Worm (Caenorhabditis elegans): ENCODE data around the gene sfxn-1.5.

Gene sfxn-1.5

DNA sequence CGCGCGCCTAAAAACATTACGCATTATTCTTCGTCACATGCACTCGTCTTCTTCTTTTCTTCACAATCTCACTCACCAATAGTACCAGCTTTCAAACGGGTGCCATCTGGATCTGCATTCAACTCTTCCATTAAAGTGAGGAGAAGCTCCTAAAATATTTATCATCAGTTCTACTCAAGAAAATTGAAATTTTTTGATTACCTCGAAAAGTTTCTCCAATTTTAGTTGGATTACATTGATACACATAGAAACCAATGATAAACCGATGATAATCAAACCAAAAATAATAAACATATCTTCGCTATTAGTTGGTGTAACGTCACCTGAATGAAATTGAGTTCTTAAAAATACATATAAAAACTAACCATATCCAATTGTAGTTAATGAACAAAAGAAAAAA, 36.8 kb downstream of the sfxn-1.5 start:
- TF ChIP-seq hlh-1 (tag; optimal IDR thresholded peaks at IDR 0.05), result no peak
- no peak for TF ChIP-seq elt-3 (tag; optimal IDR thresholded peaks at IDR 0.05)
- no peak for TF ChIP-seq unc-120 (tag; optimal IDR thresholded peaks at IDR 0.05; ENCODE audit: poor library complexity, severe bottlenecking)
- no peak for TF ChIP-seq sem-2 (GFP tag; optimal IDR thresholded peaks at IDR 0.05)
- TF ChIP-seq ces-1 (GFP tag; optimal IDR thresholded peaks at IDR 0.05), result no peak
- TF ChIP-seq lin-13 (tag; optimal IDR thresholded peaks at IDR 0.05), result no peak
- no peak for TF ChIP-seq M03D4.4 (tag; optimal IDR thresholded peaks at IDR 0.05)
- no peak for TF ChIP-seq nhr-12 (tag; optimal IDR thresholded peaks at IDR 0.05)
- TF ChIP-seq unc-62 (GFP tag; optimal IDR thresholded peaks at IDR 0.05), result no peak
- TF ChIP-seq blmp-1 (tag; optimal IDR thresholded peaks at IDR 0.05), result no peak
- TF ChIP-seq nhr-76 (tag; optimal IDR thresholded peaks at IDR 0.05), result no peak
- no peak for TF ChIP-seq nhr-237 (tag; optimal IDR thresholded peaks at IDR 0.05)
- no peak for TF ChIP-seq elt-1 (tag; optimal IDR thresholded peaks at IDR 0.05; ENCODE audit: borderline replicate concordance, insufficient read depth)
- TF ChIP-seq drap-1 (GFP tag; optimal IDR thresholded peaks at IDR 0.05), result no peak
- no peak for TF ChIP-seq mep-1 (tag; optimal IDR thresholded peaks at IDR 0.05)
- no peak for TF ChIP-seq cnd-1 (tag; optimal IDR thresholded peaks at IDR 0.05)
- TF ChIP-seq zip-8 (tag; optimal IDR thresholded peaks at IDR 0.05), result no peak
- TF ChIP-seq ceh-39 (tag; optimal IDR thresholded peaks at IDR 0.05), result no peak
- no peak for TF ChIP-seq bed-3 (GFP tag; optimal IDR thresholded peaks at IDR 0.05)

- no peak for TF ChIP-seq blmp-1 (tag; optimal IDR thresholded peaks at IDR 0.05)
- TF ChIP-seq snpc-4 (tag; optimal IDR thresholded peaks at IDR 0.05), result no peak
Observed at ce11 chrX:11623442-11623841, 38.0 kb downstream of the sfxn-1.5 start.

ce11 chrX:11621997-11622396, 39.5 kb downstream of the sfxn-1.5 start, which contains the start of gene sto-3:
Gene sto-3 (minus strand): TSS chrX:11622097.
- TF ChIP-seq ces-1 (GFP tag; optimal IDR thresholded peaks at IDR 0.05), result no peak
- TF ChIP-seq sptf-1 (tag; optimal IDR thresholded peaks at IDR 0.05), result no peak
- TF ChIP-seq nhr-237 (tag; optimal IDR thresholded peaks at IDR 0.05), result no peak
- TF ChIP-seq ceh-39 (tag; optimal IDR thresholded peaks at IDR 0.05), result no peak
- no peak for TF ChIP-seq lin-13 (tag; optimal IDR thresholded peaks at IDR 0.05)
- TF ChIP-seq pha-4 (tag; optimal IDR thresholded peaks at IDR 0.05), result no peak
- TF ChIP-seq nhr-28 (tag; optimal IDR thresholded peaks at IDR 0.05), result no peak
- TF ChIP-seq unc-62 (GFP tag; optimal IDR thresholded peaks at IDR 0.05), result no peak
- no peak for TF ChIP-seq blmp-1 (tag; optimal IDR thresholded peaks at IDR 0.05)

DNA sequence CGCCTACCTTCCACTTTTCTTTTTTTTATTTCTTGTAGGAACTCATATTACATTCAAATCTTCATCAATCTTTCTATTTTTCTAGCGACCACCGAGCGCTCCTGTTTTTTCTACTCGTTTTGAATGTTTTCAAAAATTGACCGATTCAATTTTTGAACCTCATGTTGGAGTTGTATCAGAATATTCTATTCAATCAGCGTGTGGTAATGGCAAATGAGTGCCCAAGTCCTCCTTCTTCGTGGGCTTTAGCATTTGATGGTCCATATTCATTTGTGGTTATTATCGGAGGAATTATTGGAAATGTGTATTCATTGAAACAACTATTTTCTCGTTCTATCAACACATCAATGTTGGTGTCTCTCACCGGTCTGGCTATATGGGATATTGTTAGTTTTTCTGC, 44.1 kb downstream of the sfxn-1.5 start, which contains the start of gene F52D10.4:
F52D10.4 (plus strand) TSS at position 84 of the 400 bp plus-strand sequence.
- TF ChIP-seq sem-2 (GFP tag; optimal IDR thresholded peaks at IDR 0.05) (no peak), zip-8 (tag; optimal IDR thresholded peaks at IDR 0.05) (no peak), nhr-76 (tag; optimal IDR thresholded peaks at IDR 0.05) (no peak)

Measured in whole organism, mixed stage, embryonic.